Worm (Caenorhabditis elegans): ENCODE data around the gene K11H12.11.

K11H12.11 gene

ce11 chrIV:682726-683340 is 12.5 kb upstream of the K11H12.11 start (continued):
- peak; percentile 81 for TF ChIP-seq vab-7 (GFP tag; IDR thresholded peaks at IDR 0.05)
- TF ChIP-seq nhr-28 (tag; optimal IDR thresholded peaks at IDR 0.05): peak; percentile 38
- TF ChIP-seq snpc-4 (tag; optimal IDR thresholded peaks at IDR 0.05): no peak
- peak; percentile 80 for TF ChIP-seq daf-19 (GFP tag; conservative IDR thresholded peaks at IDR 0.05)
- TF ChIP-seq F37D6.2 (tag; optimal IDR thresholded peaks at IDR 0.05): peak; percentile 41
- peak; percentile 68 for TF ChIP-seq unc-130 (GFP tag; optimal IDR thresholded peaks at IDR 0.05)
- peak; percentile 57 for TF ChIP-seq ztf-7 (tag; optimal IDR thresholded peaks at IDR 0.05)
- peak; percentile 73; the same call in 1 of the 2 replicates for TF ChIP-seq nhr-42 (GFP tag; IDR thresholded peaks at IDR 0.05)
- TF ChIP-seq set-16 (GFP tag; IDR thresholded peaks at IDR 0.05): peak; percentile 50; the same call in 1 of the 2 replicates
- TF ChIP-seq ceh-20 (GFP tag; IDR thresholded peaks at IDR 0.05): peak; percentile 52; the same call in 1 of the 2 replicates
- peak; percentile 58 for TF ChIP-seq php-3 (GFP tag; IDR thresholded peaks at IDR 0.05)
- TF ChIP-seq nhr-6 (tag; optimal IDR thresholded peaks at IDR 0.05): no peak
- TF ChIP-seq ZK546.5 (tag; optimal IDR thresholded peaks at IDR 0.05): no peak
- TF ChIP-seq F44E2.7 (GFP tag; IDR thresholded peaks at IDR 0.05): 0 out of 2 replicates have a peak, but pooled peaks have one; percentile 69
- peak; percentile 81 for TF ChIP-seq ctbp-1 (GFP tag; IDR thresholded peaks at IDR 0.05)
- no peak for TF ChIP-seq zip-2 (tag; optimal IDR thresholded peaks at IDR 0.05)
- peak; percentile 31 for TF ChIP-seq egl-27 (tag; optimal IDR thresholded peaks at IDR 0.05)
- no peak for TF ChIP-seq attf-4 (tag; optimal IDR thresholded peaks at IDR 0.05)
- peak; percentile 79 for TF ChIP-seq rbr-2 (tag; optimal IDR thresholded peaks at IDR 0.05)
- no peak for TF ChIP-seq zag-1 (tag; optimal IDR thresholded peaks at IDR 0.05)
- TF ChIP-seq nhr-41 (GFP tag; IDR thresholded peaks at IDR 0.05): peak; percentile 80; the same call in 1 of the 2 replicates
- peak; percentile 62; the same call in 1 of the 2 replicates for TF ChIP-seq ceh-44 (GFP tag; IDR thresholded peaks at IDR 0.05)
- TF ChIP-seq nhr-48 (tag; optimal IDR thresholded peaks at IDR 0.05): peak; percentile 33
- peak; percentile 78 for TF ChIP-seq mes-2 (tag; optimal IDR thresholded peaks at IDR 0.05; ENCODE audit: poor library complexity, severe bottlenecking)
- no peak for TF ChIP-seq ceh-32 (tag; optimal IDR thresholded peaks at IDR 0.05; ENCODE audit: poor library complexity)
- TF ChIP-seq F49E8.2 (tag; optimal IDR thresholded peaks at IDR 0.05; ENCODE audit: borderline replicate concordance): peak; percentile 2
- no peak for TF ChIP-seq jun-1 (tag; optimal IDR thresholded peaks at IDR 0.05)
- TF ChIP-seq gei-8 (GFP tag; optimal IDR thresholded peaks at IDR 0.05): peak; percentile 80
- TF ChIP-seq mxl-3 (GFP tag; optimal IDR thresholded peaks at IDR 0.05): peak; percentile 77
- TF ChIP-seq saeg-2 (GFP tag; IDR thresholded peaks at IDR 0.05): 0 out of 2 replicates have a peak, but pooled peaks have one; percentile 12
- peak; percentile 30; the same call in 1 of the 2 replicates for TF ChIP-seq lin-1 (GFP tag; IDR thresholded peaks at IDR 0.05)
- TF ChIP-seq skn-1 (tag; optimal IDR thresholded peaks at IDR 0.05): no peak
- TF ChIP-seq nhr-11 (tag; optimal IDR thresholded peaks at IDR 0.05): peak; percentile 35
- no peak; the same call in 1 of the 2 replicates for TF ChIP-seq zip-11 (GFP tag; IDR thresholded peaks at IDR 0.05)
- peak in 1 of 2 experiments; percentile 62 for TF ChIP-seq hif-1 (tag; optimal IDR thresholded peaks at IDR 0.05)
- no peak for TF ChIP-seq mep-1 (tag; optimal IDR thresholded peaks at IDR 0.05)
- TF ChIP-seq lir-3 (tag; optimal IDR thresholded peaks at IDR 0.05): peak; percentile 62
- no peak for TF ChIP-seq unc-39 (tag; optimal IDR thresholded peaks at IDR 0.05)
- 0 out of 2 replicates have a peak, but pooled peaks have one; percentile 35 for TF ChIP-seq lin-29 (GFP tag; IDR thresholded peaks at IDR 0.05)
- peak; percentile 95 for TF ChIP-seq lim-7 (GFP tag; IDR thresholded peaks at IDR 0.05)
- TF ChIP-seq fkh-10 (GFP tag; optimal IDR thresholded peaks at IDR 0.05): no peak
- TF ChIP-seq T26A8.4 (GFP tag; IDR thresholded peaks at IDR 0.05): no peak; the same call in 1 of the 2 replicates
- peak; percentile 84 for TF ChIP-seq hlh-11 (tag; optimal IDR thresholded peaks at IDR 0.05)
- TF ChIP-seq spr-3 (GFP tag; optimal IDR thresholded peaks at IDR 0.05): peak; percentile 65
- no peak for TF ChIP-seq spr-1 (tag; optimal IDR thresholded peaks at IDR 0.05)
- TF ChIP-seq F26F4.8 (GFP tag; conservative IDR thresholded peaks at IDR 0.05): peak; percentile 73
- peak; percentile 94 for TF ChIP-seq aha-1 (tag)
- TF ChIP-seq ceh-62 (tag; optimal IDR thresholded peaks at IDR 0.05): no peak
- TF ChIP-seq ztf-11 (tag; optimal IDR thresholded peaks at IDR 0.05): no peak
- no peak for TF ChIP-seq nhr-102 (tag; optimal IDR thresholded peaks at IDR 0.05)
- TF ChIP-seq egl-43 (GFP tag; IDR thresholded peaks at IDR 0.05): peak; percentile 94

All from whole organism, L4 larva.